Worm (Caenorhabditis elegans): Measurements from ENCODE around the gene fbxa-90.

DNA sequence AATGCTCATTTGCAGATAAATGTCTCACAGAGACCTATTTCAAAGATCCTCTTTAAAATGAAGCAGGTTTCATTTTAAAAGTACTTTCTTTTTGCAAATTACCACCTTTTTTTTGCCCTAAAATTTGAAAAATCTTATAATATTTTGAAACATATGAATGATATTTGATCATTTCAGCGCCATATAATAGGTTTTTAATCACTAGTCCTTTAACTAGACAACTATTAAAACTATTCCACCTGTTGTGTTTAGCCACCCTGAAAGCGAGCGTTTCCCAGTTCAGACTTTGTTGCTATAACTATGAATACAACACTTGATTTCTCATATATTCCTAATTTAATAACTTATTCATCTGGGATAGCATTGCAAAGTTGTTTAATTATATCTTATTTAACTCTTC, 25.1 kb downstream of the fbxa-90 start, which contains the start of gene srz-95:
- TF ChIP-seq flt-1 (GFP tag; IDR thresholded peaks at IDR 0.05) (no peak), ama-1 (optimal IDR thresholded peaks at IDR 0.05) (no peak), pes-1 (GFP tag; IDR thresholded peaks at IDR 0.05) (no peak), ceh-36 (tag; optimal IDR thresholded peaks at IDR 0.05) (no peak), ets-7 (tag; optimal IDR thresholded peaks at IDR 0.05) (no peak), ceh-13 (GFP tag; optimal IDR thresholded peaks at IDR 0.05) (no peak), B0310.2 (tag; optimal IDR thresholded peaks at IDR 0.05) (no peak), tbx-11 (GFP tag; IDR thresholded peaks at IDR 0.05) (no peak), tra-4 (tag; optimal IDR thresholded peaks at IDR 0.05) (no peak), tbx-37 (GFP tag; conservative IDR thresholded peaks at IDR 0.05) (no peak)
